Worm (Caenorhabditis elegans): Measurements from ENCODE around the gene F01D5.2.

The F01D5.2 gene

ce11 chrII:13954979-13955378 is 43.9 kb downstream of the F01D5.2 start:
- TF ChIP-seq T22C8.4 (GFP tag; IDR thresholded peaks at IDR 0.05) (no peak), klf-2 (GFP tag; conservative IDR thresholded peaks at IDR 0.05) (no peak), flt-1 (GFP tag; IDR thresholded peaks at IDR 0.05) (no peak), ztf-29 (GFP tag; IDR thresholded peaks at IDR 0.05) (no peak), ref-1 (GFP tag; conservative IDR thresholded peaks at IDR 0.05) (no peak), med-1 (GFP tag; optimal IDR thresholded peaks at IDR 0.05; ENCODE audit: insufficient read depth) (no peak), ztf-23 (GFP tag; IDR thresholded peaks at IDR 0.05) (no peak), cog-1 (tag; optimal IDR thresholded peaks at IDR 0.05) (no peak), tab-1 (GFP tag; IDR thresholded peaks at IDR 0.05) (no peak)

- TF ChIP-seq klf-2 (GFP tag; conservative IDR thresholded peaks at IDR 0.05) (no peak), med-1 (GFP tag; optimal IDR thresholded peaks at IDR 0.05; ENCODE audit: insufficient read depth) (no peak), T22C8.4 (GFP tag; IDR thresholded peaks at IDR 0.05) (no peak), ztf-29 (GFP tag; IDR thresholded peaks at IDR 0.05) (no peak), tab-1 (GFP tag; IDR thresholded peaks at IDR 0.05) (no peak)
Measured at ce11 chrII:13954077-13954476, 44.8 kb downstream of the F01D5.2 start.

DNA sequence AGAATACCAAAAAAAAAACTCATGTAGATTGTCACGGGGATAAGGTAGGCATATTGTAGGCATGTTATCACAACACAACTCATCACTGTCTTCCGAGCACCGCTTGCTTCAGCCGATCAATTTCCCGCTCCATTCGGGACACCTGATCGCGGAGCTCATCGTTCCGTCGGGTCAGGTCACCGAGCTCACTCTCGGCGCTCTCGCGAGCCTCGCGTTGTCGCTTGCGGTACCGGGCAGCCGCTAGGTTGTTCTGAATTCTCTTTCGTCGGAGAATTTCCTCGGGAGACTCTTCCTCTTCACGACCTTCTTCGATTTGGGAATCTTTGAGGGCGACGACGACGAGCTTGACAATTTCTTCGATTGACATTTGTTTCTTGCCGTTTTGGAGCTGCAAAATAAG is 46.9 kb downstream of the F01D5.2 start:
- TF ChIP-seq cog-1 (tag; optimal IDR thresholded peaks at IDR 0.05) (no peak), ztf-23 (GFP tag; IDR thresholded peaks at IDR 0.05) (no peak), T22C8.4 (GFP tag; IDR thresholded peaks at IDR 0.05) (no peak), med-1 (GFP tag; optimal IDR thresholded peaks at IDR 0.05; ENCODE audit: insufficient read depth) (no peak), klf-2 (GFP tag; conservative IDR thresholded peaks at IDR 0.05) (no peak), tab-1 (GFP tag; IDR thresholded peaks at IDR 0.05) (no peak), flt-1 (GFP tag; IDR thresholded peaks at IDR 0.05) (no peak), ztf-29 (GFP tag; IDR thresholded peaks at IDR 0.05) (no peak), ref-1 (GFP tag; conservative IDR thresholded peaks at IDR 0.05) (no peak)

DNA sequence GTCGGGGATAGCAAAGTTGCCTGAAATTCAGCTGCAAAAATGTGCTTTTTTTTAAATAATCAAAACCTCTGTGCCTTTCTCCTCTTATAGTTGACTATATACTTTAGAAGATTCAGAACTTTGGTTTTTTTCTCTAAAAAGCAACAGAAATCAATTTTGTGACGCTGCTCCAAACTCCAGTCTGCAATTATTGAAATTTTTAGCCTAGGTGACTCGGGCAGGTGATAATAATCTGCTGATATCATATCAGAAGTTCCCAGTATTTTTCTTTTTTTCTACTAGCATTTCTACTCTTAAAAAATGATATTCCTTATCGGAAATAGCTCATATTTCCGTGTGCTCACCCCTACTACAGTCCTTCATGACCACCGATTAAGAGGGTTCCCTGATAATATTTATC is 49.6 kb downstream of the F01D5.2 start, which contains the start of gene sre-44:
sre-44 (plus strand) TSS at position 301 of the 400 bp plus-strand sequence.
- TF ChIP-seq ref-1 (GFP tag; conservative IDR thresholded peaks at IDR 0.05): no peak
- no peak for TF ChIP-seq T22C8.4 (GFP tag; IDR thresholded peaks at IDR 0.05)
- TF ChIP-seq ztf-29 (GFP tag; IDR thresholded peaks at IDR 0.05): no peak
- TF ChIP-seq cog-1 (tag; optimal IDR thresholded peaks at IDR 0.05): no peak
- TF ChIP-seq klf-2 (GFP tag; conservative IDR thresholded peaks at IDR 0.05): no peak
- TF ChIP-seq tab-1 (GFP tag; IDR thresholded peaks at IDR 0.05): no peak
- TF ChIP-seq ztf-23 (GFP tag; IDR thresholded peaks at IDR 0.05): no peak
- no peak for TF ChIP-seq flt-1 (GFP tag; IDR thresholded peaks at IDR 0.05)
- no peak for TF ChIP-seq med-1 (GFP tag; optimal IDR thresholded peaks at IDR 0.05; ENCODE audit: insufficient read depth)

All from whole organism, midembryonic.